Fruit fly (Drosophila melanogaster) whole organism, pupa: ENCODE data around the gene drongo.

ENCODE experiments used
- CG10348 ChIP-seq: fragments of 200-800 bp; sonication (Bioruptor generic); IDR thresholded peaks from 2 replicates; pipeline ENCODE4 v1.3.6; 2022; ENCODE audit warnings: missing biosample characterization, missing genetic modification characterization
- CG12605 ChIP-seq: fragments of 200-800 bp; sonication (Bioruptor generic); IDR thresholded peaks from 2 replicates; pipeline ENCODE4 v1.3.6; 2022; ENCODE audit warnings: missing biosample characterization, missing genetic modification characterization
- CG13204 ChIP-seq: fragments of 200-800 bp; sonication (Bioruptor generic); optimal IDR thresholded peaks from 2 replicates; lab custom pipeline; 2018; ENCODE audit warnings: missing biosample characterization, mild to moderate bottlenecking, missing genetic modification characterization, moderate library complexity
- CG14655 ChIP-seq: fragments of 200-800 bp; sonication (Bioruptor generic); optimal IDR thresholded peaks from 3 replicates; lab custom pipeline; 2017; ENCODE audit warnings: mild to moderate bottlenecking, missing biosample characterization, missing genetic modification reagents, missing genetic modification characterization
- CG34367 ChIP-seq: fragments of 200-800 bp; sonication (Bioruptor generic); optimal IDR thresholded peaks from 2 replicates; lab custom pipeline; 2018; ENCODE audit warnings: missing biosample characterization, mild to moderate bottlenecking, missing genetic modification characterization
- CG4496 ChIP-seq: fragments of 200-800 bp; sonication (Bioruptor generic); IDR thresholded peaks from 3 replicates; pipeline ENCODE4 v1.3.6; 2022; ENCODE audit warnings: missing biosample characterization, missing genetic modification characterization
- CG8159 ChIP-seq: fragments of 200-800 bp; sonication (Bioruptor generic); optimal IDR thresholded peaks from 3 replicates; lab custom pipeline; 2018; ENCODE audit warnings: missing biosample characterization, mild to moderate bottlenecking, missing genetic modification characterization, moderate library complexity
- CG8301 ChIP-seq: fragments of 200-800 bp; sonication (Bioruptor generic); optimal IDR thresholded peaks from 2 replicates; lab custom pipeline; 2018; ENCODE audit warnings: missing biosample characterization, mild to moderate bottlenecking, missing genetic modification characterization
- EcR ChIP-seq: fragments of 200-800 bp; sonication (Bioruptor generic); optimal IDR thresholded peaks from 3 replicates; lab custom pipeline; 2019; ENCODE audit warnings: missing biosample characterization, missing genetic modification characterization, mild to moderate bottlenecking, moderate library complexity, missing genetic modification reagents
- Pif1A ChIP-seq: fragments of 200-800 bp; sonication (Bioruptor generic); optimal IDR thresholded peaks from 3 replicates; lab custom pipeline; 2016; ENCODE audit warnings: missing biosample characterization, missing genetic modification characterization
- Pif1B ChIP-seq: fragments of 200-800 bp; sonication (Bioruptor generic); optimal IDR thresholded peaks from 3 replicates; lab custom pipeline; 2016; ENCODE audit warnings: missing biosample characterization, missing genetic modification characterization

dm6 chr2L:840022-840421 is 10.8 kb downstream of the drongo start:
- TF ChIP-seq EcR, result peak; percentile 69
- TF ChIP-seq CG4496 (GFP tag; lab: Robert Waterston, UW), result no peak
- TF ChIP-seq Pif1B (GFP tag; lab: Kevin White, UChicago), result no peak
- TF ChIP-seq CG8159 (tag; lab: Kevin White, UChicago), result no peak
- TF ChIP-seq CG13204 (GFP tag; lab: Kevin White, UChicago), result no peak
- no peak for TF ChIP-seq CG14655 (GFP tag; lab: Kevin White, UChicago)
- TF ChIP-seq CG34367 (tag; lab: Kevin White, UChicago), result no peak
- TF ChIP-seq CG8301 (tag; lab: Kevin White, UChicago), result no peak
- TF ChIP-seq CG12605 (GFP tag; lab: Robert Waterston, UW), result no peak
- TF ChIP-seq CG10348 (GFP tag; lab: Robert Waterston, UW), result no peak
- no peak for TF ChIP-seq Pif1A (GFP tag; lab: Kevin White, UChicago)
